Fruit fly (Drosophila melanogaster): ENCODE measurements around the gene CG3108.

dm6 chrX:5772409-5772808, 9.0 kb downstream of the CG3108 start:
- TF ChIP-seq pan (optimal IDR thresholded peaks at IDR 0.05) (no peak), usp (GFP tag; optimal IDR thresholded peaks at IDR 0.05) (no peak), EcR (GFP tag; optimal IDR thresholded peaks at IDR 0.05) (no peak), psq (optimal IDR thresholded peaks at IDR 0.05) (no peak)

All from whole organism.